Fruit fly (Drosophila melanogaster) whole organism, wandering third instar larva: Measurements from ENCODE around the gene MED6.
A peak's percentile ranks its signal among the peaks of the same experiment; 100 is the strongest.

Experiments used
- Abd-B ChIP-seq: fragments of >200 bp; optimal IDR thresholded peaks from 2 replicates; lab custom pipeline; 2017; ENCODE audit warnings: missing biosample characterization, missing genetic modification characterization
- CG32264 ChIP-seq: fragments of 200-800 bp; sonication (Bioruptor generic); optimal IDR thresholded peaks from 2 replicates; lab custom pipeline; 2016; ENCODE audit warnings: missing biosample characterization, missing genetic modification characterization
- CG9705 ChIP-seq: fragments of 200-800 bp; sonication (Bioruptor generic); optimal IDR thresholded peaks from 2 replicates; lab custom pipeline; 2018; ENCODE audit warnings: missing biosample characterization, mild to moderate bottlenecking, missing genetic modification characterization
- CrebA ChIP-seq: fragments of 200-800 bp; sonication (Bioruptor generic); optimal IDR thresholded peaks from 2 replicates; lab custom pipeline; 2016; ENCODE audit warnings: missing biosample characterization, mild to moderate bottlenecking, missing genetic modification characterization, borderline replicate concordance
- Dfd ChIP-seq: fragments of >200 bp; optimal IDR thresholded peaks from 2 replicates; lab custom pipeline; 2017; ENCODE audit warnings: missing biosample characterization, missing genetic modification characterization
- Dif ChIP-seq: fragments of 200-275, 200-300 bp; sonication (Bioruptor generic); optimal IDR thresholded peaks from 2 replicates; lab custom pipeline; 2018; ENCODE audit warnings: missing biosample characterization, missing genetic modification characterization; ENCODE audit not compliant: partially characterized antibody
- GATAd ChIP-seq: sonication (Bioruptor generic); optimal IDR thresholded peaks from 2 replicates; lab custom pipeline; 2016; ENCODE audit warnings: missing biosample characterization, missing genetic modification characterization
- HLH106 ChIP-seq: fragments of 200-800 bp; optimal IDR thresholded peaks from 3 replicates; lab custom pipeline; 2019; ENCODE audit warnings: missing biosample characterization, mild to moderate bottlenecking, missing genetic modification characterization, moderate library complexity
- Hnf4 ChIP-seq: fragments of 200-800 bp; sonication (Bioruptor generic); optimal IDR thresholded peaks from 2 replicates; lab custom pipeline; 2016; ENCODE audit warnings: missing biosample characterization, mild to moderate bottlenecking, missing genetic modification characterization
- Hr78 ChIP-seq: fragments of >200 bp; optimal IDR thresholded peaks from 2 replicates; lab custom pipeline; 2017; ENCODE audit warnings: missing biosample characterization, missing genetic modification characterization
- Mio ChIP-seq: sonication (Bioruptor generic); optimal IDR thresholded peaks from 2 replicates; lab custom pipeline; 2016; ENCODE audit warnings: missing biosample characterization, missing genetic modification characterization
- Myc ChIP-seq: fragments of >200 bp; optimal IDR thresholded peaks from 2 replicates; lab custom pipeline; 2017
- N ChIP-seq: fragments of >200 bp; optimal IDR thresholded peaks from 2 replicates; lab custom pipeline; 2018; ENCODE audit warnings: missing biosample characterization, missing external identifiers, missing genetic modification characterization
- OdsH ChIP-seq: fragments of 200-800 bp; sonication (Bioruptor generic); optimal IDR thresholded peaks from 2 replicates; lab custom pipeline; 2016; ENCODE audit warnings: missing biosample characterization, mild to moderate bottlenecking, missing genetic modification characterization
- Rel ChIP-seq, 2 experiments: fragments of 200-800 bp; sonication (Bioruptor generic) in 1 of 2; optimal IDR thresholded peaks; 2 replicates in 1 of 2; 3 replicates in 1 of 2; lab custom pipeline; 2016 to 2019; ENCODE audit warnings: mild to moderate bottlenecking in 2 of 2, missing biosample characterization in 2 of 2, missing genetic modification characterization in 2 of 2, moderate library complexity in 1 of 2
- Sp1 ChIP-seq: fragments of 200-800 bp; sonication (Bioruptor generic); optimal IDR thresholded peaks from 3 replicates; lab custom pipeline; 2019; ENCODE audit warnings: missing biosample characterization, mild to moderate bottlenecking, missing genetic modification characterization, moderate library complexity
- Vsx2 ChIP-seq: fragments of 200-300, 225-300 bp; sonication (Bioruptor generic); optimal IDR thresholded peaks from 2 replicates; lab custom pipeline; 2018; ENCODE audit warnings: missing biosample characterization, missing genetic modification characterization; ENCODE audit not compliant: partially characterized antibody
- br ChIP-seq: fragments of 200-800 bp; sonication (Bioruptor generic); optimal IDR thresholded peaks from 2 replicates; lab custom pipeline; 2016; ENCODE audit warnings: missing biosample characterization, missing genetic modification characterization
- dl ChIP-seq, 2 experiments: fragments of 175-275, 200-275 bp in 1 of 2; fragments of 200-275 bp in 1 of 2; sonication (Bioruptor generic); optimal IDR thresholded peaks; lab custom pipeline; 2018; ENCODE audit warnings: mild to moderate bottlenecking in 2 of 2, missing biosample characterization in 2 of 2, missing genetic modification characterization in 2 of 2, moderate library complexity in 2 of 2; ENCODE audit not compliant: partially characterized antibody in 2 of 2, insufficient read depth in 1 of 2
- dmrt93B ChIP-seq: fragments of 200-800 bp; sonication (Bioruptor generic); optimal IDR thresholded peaks from 2 replicates; lab custom pipeline; 2018; ENCODE audit warnings: missing biosample characterization, mild to moderate bottlenecking, missing genetic modification characterization
- dsf ChIP-seq: sonication (Bioruptor generic); optimal IDR thresholded peaks from 2 replicates; lab custom pipeline; 2016; ENCODE audit warnings: missing biosample characterization, missing genetic modification characterization, borderline replicate concordance
- ey ChIP-seq: fragments of 200-800 bp; sonication (Bioruptor generic); optimal IDR thresholded peaks from 2 replicates; lab custom pipeline; 2016; ENCODE audit warnings: missing biosample characterization, missing genetic modification characterization
- foxo ChIP-seq, 2 experiments: fragments of 200-800 bp; sonication (Bioruptor generic); optimal IDR thresholded peaks; 2 replicates in 1 of 2; 3 replicates in 1 of 2; lab custom pipeline; 2016 to 2017; ENCODE audit warnings: missing biosample characterization in 2 of 2, missing genetic modification characterization in 2 of 2
- h ChIP-seq: fragments of 200-800 bp; sonication (Bioruptor generic); optimal IDR thresholded peaks from 3 replicates; lab custom pipeline; 2016; ENCODE audit warnings: missing biosample characterization, mild to moderate bottlenecking, missing genetic modification characterization
- jim ChIP-seq: fragments of 175-275, 200-325 bp; sonication (Bioruptor generic); optimal IDR thresholded peaks from 2 replicates; lab custom pipeline; 2016; ENCODE audit warnings: missing biosample characterization, mild to moderate bottlenecking, missing genetic modification characterization
- lola ChIP-seq: fragments of >200 bp; optimal IDR thresholded peaks from 2 replicates; lab custom pipeline; 2017; ENCODE audit warnings: missing biosample characterization, missing genetic modification characterization
- pan ChIP-seq: fragments of >200 bp; optimal IDR thresholded peaks from 2 replicates; lab custom pipeline; 2017
- psq ChIP-seq: fragments of 200-800 bp; sonication (Bioruptor generic); optimal IDR thresholded peaks from 3 replicates; lab custom pipeline; 2017; ENCODE audit warnings: missing biosample characterization, mild to moderate bottlenecking, missing genetic modification characterization, moderate library complexity
- rgr ChIP-seq: fragments of 200-800 bp; sonication (Bioruptor generic); optimal IDR thresholded peaks from 3 replicates; lab custom pipeline; 2016; ENCODE audit warnings: missing biosample characterization, mild to moderate bottlenecking, missing genetic modification characterization
- sage ChIP-seq: fragments of 200-800 bp; sonication (Bioruptor generic); optimal IDR thresholded peaks from 2 replicates; lab custom pipeline; 2016; ENCODE audit warnings: missing biosample characterization, mild to moderate bottlenecking, missing genetic modification characterization
- sv ChIP-seq: fragments of 200-800 bp; sonication (Bioruptor generic); optimal IDR thresholded peaks from 3 replicates; lab custom pipeline; 2016; ENCODE audit warnings: missing biosample characterization, missing genetic modification characterization
- usp ChIP-seq: fragments of >200 bp; optimal IDR thresholded peaks from 2 replicates; lab custom pipeline; 2017; ENCODE audit warnings: missing biosample characterization, missing genetic modification characterization
- woc ChIP-seq: sonication (Bioruptor generic); optimal IDR thresholded peaks from 2 replicates; lab custom pipeline; 2016; ENCODE audit warnings: missing biosample characterization, mild to moderate bottlenecking, missing genetic modification characterization

The MED6 gene

DNA sequence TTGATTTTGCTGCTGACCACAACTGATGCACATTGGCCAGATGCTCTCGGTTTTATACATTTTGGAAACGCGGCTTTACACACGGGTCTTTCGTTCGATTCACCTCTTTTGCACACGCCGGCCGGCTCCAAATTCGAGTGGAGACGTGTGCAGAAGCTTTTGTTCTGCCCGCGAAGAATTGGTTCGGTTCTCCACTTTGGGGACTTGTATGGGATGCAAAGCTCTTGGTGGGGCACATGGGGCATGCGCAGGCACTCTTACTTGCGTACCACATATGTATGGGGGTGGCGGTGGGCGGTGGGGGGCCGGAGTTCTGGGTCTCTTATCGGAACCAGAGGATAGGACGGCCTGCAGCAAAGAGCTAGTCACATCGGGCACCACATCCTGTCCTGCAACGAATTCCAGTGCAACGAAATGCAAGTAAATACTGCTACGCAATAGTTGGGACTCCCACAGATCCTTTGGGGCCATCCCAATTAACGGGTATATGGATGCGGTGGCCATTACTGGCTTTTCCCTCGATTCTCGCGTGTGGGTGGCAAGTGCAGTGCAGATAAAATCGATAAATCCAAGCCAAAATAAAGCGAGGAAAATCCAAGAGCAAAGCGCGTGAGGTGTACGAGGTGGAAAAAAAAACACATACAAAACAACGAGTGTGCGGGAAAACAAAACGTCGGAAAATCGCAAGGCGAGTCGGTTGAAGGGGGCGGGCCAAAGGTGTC, 15.7 kb upstream of the MED6 start, which contains the start of the genes MtnA and CG8500:
MtnA (minus strand) TSS at position 30 of the 722 bp plus-strand sequence.
CG8500 (plus strand) TSS at position 313 of the 722 bp plus-strand sequence.
- TF ChIP-seq Rel (GFP tag; optimal IDR thresholded peaks at IDR 0.05; lab: Kevin White, UChicago), result no peak
- TF ChIP-seq Rel (tag; optimal IDR thresholded peaks at IDR 0.05; lab: Kevin White, UChicago), result peak; percentile 54
- no peak for TF ChIP-seq Hnf4 (GFP tag; lab: Kevin White, UChicago)
- no peak for TF ChIP-seq CG9705 (GFP tag; lab: Kevin White, UChicago)
- no peak for TF ChIP-seq CrebA (GFP tag; lab: Kevin White, UChicago)
- no peak for TF ChIP-seq Abd-B (GFP tag; lab: Kevin White, UChicago)
- no peak for TF ChIP-seq OdsH
- TF ChIP-seq jim (GFP tag; lab: Kevin White, UChicago), result no peak
- TF ChIP-seq sage (GFP tag; lab: Kevin White, UChicago), result no peak
- no peak for TF ChIP-seq pan (lab: Kevin White, UChicago)
- peak in 1 of 2 experiments; percentile 8 for TF ChIP-seq foxo (GFP tag; optimal IDR thresholded peaks at IDR 0.05; lab: Kevin White, UChicago)
- peak; percentile 100 for TF ChIP-seq Dif (GFP tag; lab: Kevin White, UChicago)
- peak; percentile 100 for TF ChIP-seq Vsx2 (GFP tag; lab: Kevin White, UChicago)
- TF ChIP-seq rgr (GFP tag; lab: Kevin White, UChicago), result peak; percentile 48
- TF ChIP-seq ey (GFP tag; lab: Kevin White, UChicago), result no peak
- TF ChIP-seq Myc, result peak; percentile 8
- TF ChIP-seq dl (GFP tag; optimal IDR thresholded peaks at IDR 0.05; lab: Kevin White, UChicago; ENCODE audit: insufficient read depth in 1 of 2, partially characterized antibody in 2 of 2), result peak; percentile 97 to 99
- TF ChIP-seq Mio (GFP tag; lab: Kevin White, UChicago), result no peak
- peak; percentile 17 for TF ChIP-seq h (GFP tag; lab: Kevin White, UChicago)
- TF ChIP-seq N (GFP tag; lab: Kevin White, UChicago), result no peak
- TF ChIP-seq woc (GFP tag; lab: Kevin White, UChicago), result no peak
- TF ChIP-seq, all 38 proteins: peak for 8

- no peak for TF ChIP-seq Sp1 (GFP tag; lab: Kevin White, UChicago)
- TF ChIP-seq Myc, result no peak
- TF ChIP-seq Mio (GFP tag; lab: Kevin White, UChicago), result no peak
- TF ChIP-seq sage (GFP tag; lab: Kevin White, UChicago), result no peak
- no peak for TF ChIP-seq HLH106 (tag; lab: Kevin White, UChicago)
- TF ChIP-seq dmrt93B, result no peak
- peak; percentile 33 for TF ChIP-seq Hnf4 (GFP tag; lab: Kevin White, UChicago)
- no peak for TF ChIP-seq psq (GFP tag; lab: Kevin White, UChicago)
Observed at dm6 chr3R:9783240-9783917, 14.6 kb upstream of the MED6 start.

- TF ChIP-seq sv (GFP tag; lab: Kevin White, UChicago) (no peak), Myc (no peak), ey (GFP tag; lab: Kevin White, UChicago) (no peak), h (GFP tag; lab: Kevin White, UChicago) (no peak), GATAd (no peak), CG32264 (GFP tag; lab: Kevin White, UChicago) (no peak), usp (GFP tag; lab: Kevin White, UChicago) (no peak), sage (GFP tag; lab: Kevin White, UChicago) (no peak), Hr78 (no peak), Dfd (GFP tag; lab: Kevin White, UChicago) (no peak), HLH106 (tag; lab: Kevin White, UChicago) (no peak), dsf (no peak), CG9705 (GFP tag; lab: Kevin White, UChicago) (no peak), Abd-B (GFP tag; lab: Kevin White, UChicago) (no peak), lola (GFP tag; lab: Kevin White, UChicago) (no peak), dl (GFP tag; optimal IDR thresholded peaks at IDR 0.05; lab: Kevin White, UChicago; ENCODE audit: insufficient read depth in 1 of 2, partially characterized antibody in 2 of 2) (no peak), N (GFP tag; lab: Kevin White, UChicago) (no peak), jim (GFP tag; lab: Kevin White, UChicago) (no peak), br (GFP tag; lab: Kevin White, UChicago) (no peak), psq (GFP tag; lab: Kevin White, UChicago) (no peak)
Observed at dm6 chr3R:9779764-9780163, 11.0 kb upstream of the MED6 start, which contains the start of gene CG12947. CG12947 (plus strand) TSS chr3R:9780064.
